Worm (Caenorhabditis elegans): Measurements from ENCODE around the gene C27C12.4.

DNA sequence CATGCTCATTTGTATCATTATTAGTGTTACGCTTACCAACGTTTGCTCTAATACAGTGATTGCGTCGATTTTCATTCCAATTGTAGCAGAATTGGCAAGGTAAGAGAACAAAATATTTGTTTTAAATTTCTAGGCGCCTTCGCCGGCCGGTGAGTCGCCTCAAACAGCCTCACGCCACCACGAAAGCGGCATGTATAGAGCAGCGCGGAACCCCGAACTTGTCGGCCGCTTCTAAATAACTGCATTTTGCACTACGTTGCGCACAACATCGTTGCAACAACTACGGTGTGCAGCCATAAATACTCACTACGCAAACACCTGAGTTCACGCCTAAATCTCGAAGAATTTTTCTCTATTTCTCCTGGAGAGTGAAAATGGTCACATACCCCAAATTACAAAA, 43.3 kb downstream of the C27C12.4 start:
- no peak for TF ChIP-seq ama-1 (optimal IDR thresholded peaks at IDR 0.05)
- no peak for TF ChIP-seq ceh-16 (tag; optimal IDR thresholded peaks at IDR 0.05)
- TF ChIP-seq ztf-4 (tag; optimal IDR thresholded peaks at IDR 0.05): no peak
- TF ChIP-seq nhr-10 (tag; optimal IDR thresholded peaks at IDR 0.05): no peak

Measured in whole organism, L2 larva.